Fruit fly (Drosophila melanogaster): ENCODE measurements around the gene Galphaf.
A peak's percentile ranks its signal among the peaks of the same experiment; 100 is the strongest.

Gene Galphaf

DNA sequence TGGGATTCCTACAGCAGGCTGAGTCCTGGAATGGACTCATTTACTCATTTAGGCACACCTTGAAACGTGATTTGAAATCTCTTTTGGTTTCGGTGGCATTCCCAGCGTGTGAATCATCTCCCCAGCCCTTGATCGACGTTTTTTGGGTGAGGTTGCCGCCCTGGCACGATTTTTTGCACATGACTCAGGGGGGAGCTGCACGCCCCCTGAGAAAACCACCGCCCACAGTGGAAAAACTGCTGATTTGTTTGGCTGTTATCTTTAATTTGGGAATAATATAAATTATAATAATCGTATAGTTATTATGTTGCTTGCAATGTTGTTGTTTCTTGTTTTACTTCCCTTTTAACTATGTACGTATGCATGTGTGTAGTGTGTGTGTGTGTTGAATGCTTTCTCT lies 54.8 kb downstream of the Galphaf start (continued):
- no peak for TF ChIP-seq TFAM (GFP tag; optimal IDR thresholded peaks at IDR 0.05)
- TF ChIP-seq CG34376 (GFP tag; optimal IDR thresholded peaks at IDR 0.05) = peak; percentile 27
- TF ChIP-seq twi (tag; optimal IDR thresholded peaks at IDR 0.05) = no peak
- peak; percentile 5 for TF ChIP-seq Hmr (GFP tag; optimal IDR thresholded peaks at IDR 0.05)
- TF ChIP-seq HLHmδ (GFP tag; optimal IDR thresholded peaks at IDR 0.05) = no peak
- no peak for TF ChIP-seq jing (GFP tag; optimal IDR thresholded peaks at IDR 0.05)
- TF ChIP-seq ab (GFP tag; optimal IDR thresholded peaks at IDR 0.05) = no peak
- TF ChIP-seq luna (GFP tag; optimal IDR thresholded peaks at IDR 0.05) = no peak
- TF ChIP-seq ase (GFP tag; IDR thresholded peaks at IDR 0.05) = no peak
- no peak for TF ChIP-seq CG6813 (GFP tag; optimal IDR thresholded peaks at IDR 0.05)
- peak; percentile 83 for TF ChIP-seq Med (GFP tag)
- TF ChIP-seq CG18619 (GFP tag; optimal IDR thresholded peaks at IDR 0.05) = peak; percentile 1
- no peak for TF ChIP-seq aop (GFP tag; IDR thresholded peaks at IDR 0.05)
- TF ChIP-seq CG34422 (GFP tag; IDR thresholded peaks at IDR 0.05) = no peak
- TF ChIP-seq lab (GFP tag; optimal IDR thresholded peaks at IDR 0.05) = peak; percentile 43
- TF ChIP-seq esg (GFP tag; conservative IDR thresholded peaks at IDR 0.05) = no peak
- peak; percentile 35; the same call in 1 of the 2 replicates for TF ChIP-seq sob (GFP tag; IDR thresholded peaks at IDR 0.05)
- no peak for TF ChIP-seq CG2199 (GFP tag; IDR thresholded peaks at IDR 0.05)
- TF ChIP-seq CG17612 (GFP tag; IDR thresholded peaks at IDR 0.05) = no peak
- peak; percentile 13 for TF ChIP-seq HLH54F (GFP tag; optimal IDR thresholded peaks at IDR 0.05)
- TF ChIP-seq ind (GFP tag; optimal IDR thresholded peaks at IDR 0.05) = no peak
- TF ChIP-seq CG4617 (GFP tag; optimal IDR thresholded peaks at IDR 0.05; ENCODE audit: borderline replicate concordance) = no peak
- TF ChIP-seq mld (GFP tag; IDR thresholded peaks at IDR 0.05; ENCODE audit: partially characterized antibody) = 0 out of 3 replicates have a peak, but pooled peaks have one; percentile 13
- TF ChIP-seq lov (optimal IDR thresholded peaks at IDR 0.05) = no peak
- TF ChIP-seq lov (GFP tag; IDR thresholded peaks at IDR 0.05) = no peak
- no peak for TF ChIP-seq CG15601 (tag; optimal IDR thresholded peaks at IDR 0.05)
- peak; percentile 34; the same call in 2 of the 3 replicates for TF ChIP-seq row (GFP tag; IDR thresholded peaks at IDR 0.05)
- TF ChIP-seq CG13123 (GFP tag; optimal IDR thresholded peaks at IDR 0.05) = no peak
- no peak for TF ChIP-seq CG10209 (GFP tag; optimal IDR thresholded peaks at IDR 0.05)
- no peak for TF ChIP-seq cas (GFP tag; IDR thresholded peaks at IDR 0.05)
- TF ChIP-seq Dbx (GFP tag; IDR thresholded peaks at IDR 0.05) = peak; percentile 51; the same call in 1 of the 3 replicates
- no peak for TF ChIP-seq emc (GFP tag; optimal IDR thresholded peaks at IDR 0.05)
- no peak for TF ChIP-seq CG4360 (GFP tag; IDR thresholded peaks at IDR 0.05)
- TF ChIP-seq ci (GFP tag; IDR thresholded peaks at IDR 0.05) = peak; percentile 10; the same call in 1 of the 3 replicates
- no peak for TF ChIP-seq CG8290 (GFP tag; optimal IDR thresholded peaks at IDR 0.05)
- TF ChIP-seq CG8290 (tag; optimal IDR thresholded peaks at IDR 0.05) = peak in 1 of 2 experiments; percentile 59
- no peak for TF ChIP-seq sr (GFP tag; IDR thresholded peaks at IDR 0.05)
- TF ChIP-seq tll (GFP tag; optimal IDR thresholded peaks at IDR 0.05) = no peak
- no peak for TF ChIP-seq Trl (optimal IDR thresholded peaks at IDR 0.05)
- no peak for TF ChIP-seq Trl (GFP tag; optimal IDR thresholded peaks at IDR 0.05)
- no peak for TF ChIP-seq Elba2 (GFP tag; optimal IDR thresholded peaks at IDR 0.05)
- TF ChIP-seq al (GFP tag; IDR thresholded peaks at IDR 0.05) = 0 out of 2 replicates have a peak, but pooled peaks have one; percentile 31
- TF ChIP-seq CG14860 (GFP tag; IDR thresholded peaks at IDR 0.05; ENCODE audit: partially characterized antibody) = no peak
- no peak for TF ChIP-seq dpn (GFP tag; optimal IDR thresholded peaks at IDR 0.05)
- no peak for TF ChIP-seq CG7556 (GFP tag; optimal IDR thresholded peaks at IDR 0.05)
- no peak for TF ChIP-seq crp (GFP tag; optimal IDR thresholded peaks at IDR 0.05)
- no peak for TF ChIP-seq CG3065 (GFP tag; optimal IDR thresholded peaks at IDR 0.05)
- TF ChIP-seq pzg (GFP tag; optimal IDR thresholded peaks at IDR 0.05) = peak; percentile 25
- no peak for TF ChIP-seq CG17802 (tag; optimal IDR thresholded peaks at IDR 0.05)
- no peak for TF ChIP-seq dm (GFP tag; optimal IDR thresholded peaks at IDR 0.05)
- no peak for TF ChIP-seq CG15479 (GFP tag; optimal IDR thresholded peaks at IDR 0.05)
- TF ChIP-seq Usf (GFP tag; optimal IDR thresholded peaks at IDR 0.05) = no peak

Data from whole organism, embryonic.